Fruit fly (Drosophila melanogaster) whole organism, prepupa: ENCODE data around the gene Ranbp16.

ENCODE experiments used
- CG6854 ChIP-seq: fragments of 200-800 bp; sonication (Bioruptor generic); optimal IDR thresholded peaks from 2 replicates; lab custom pipeline; 2017; ENCODE audit warnings: missing biosample characterization, mild to moderate bottlenecking, missing genetic modification characterization
- Hr38 ChIP-seq: sonication (Bioruptor generic); optimal IDR thresholded peaks from 2 replicates; lab custom pipeline; 2016; ENCODE audit warnings: missing biosample characterization, missing genetic modification characterization
- Hr39 ChIP-seq: fragments of 200-800 bp; sonication (Bioruptor generic); optimal IDR thresholded peaks from 2 replicates; lab custom pipeline; 2016; ENCODE audit warnings: missing biosample characterization, missing genetic modification characterization
- Lpt ChIP-seq: fragments of 200-800 bp; sonication (Bioruptor generic); optimal IDR thresholded peaks from 3 replicates; lab custom pipeline; 2016; ENCODE audit warnings: missing biosample characterization, missing genetic modification characterization
- salr ChIP-seq, 2 experiments: fragments of 200-800 bp; sonication (Bioruptor generic); optimal IDR thresholded peaks; 3 replicates each; lab custom pipeline; 2016 to 2018; ENCODE audit warnings: missing biosample characterization in 2 of 2, missing genetic modification characterization in 2 of 2, mild to moderate bottlenecking in 1 of 2

dm6 chrX:15940105-15940955, 6.7 kb upstream of the Ranbp16 start, which contains the start of gene Stim:
- no peak for TF ChIP-seq CG6854 (GFP tag; lab: Kevin White, UChicago)
- TF ChIP-seq salr (GFP tag; optimal IDR thresholded peaks at IDR 0.05; lab: Kevin White, UChicago) = no peak
- no peak for TF ChIP-seq Hr38
- no peak for TF ChIP-seq Lpt (GFP tag; lab: Kevin White, UChicago)
- TF ChIP-seq Hr39 = no peak
